Worm (Caenorhabditis elegans) whole organism, midembryonic: ENCODE data around the gene ugt-66.

ENCODE experiments used
- cog-1 ChIP-seq: sonication (generic microtip); optimal IDR thresholded peaks from 2 replicates; lab custom pipeline; 2016; ENCODE audit warnings: missing genetic modification characterization, missing compliant biosample characterization
- med-1 ChIP-seq: sonication (generic microtip); optimal IDR thresholded peaks from 2 replicates; lab custom pipeline; 2017; ENCODE audit warnings: missing genetic modification characterization, mild to moderate bottlenecking, missing compliant biosample characterization, antibody characterized with exemption, missing genetic modification reagents; ENCODE audit not compliant: insufficient read depth
- ref-1 ChIP-seq: fragments of 200-800 bp; sonication (Bioruptor generic); conservative IDR thresholded peaks from 2 replicates; pipeline ENCODE4 v1.3.6; 2022; ENCODE audit warnings: missing genetic modification reagents, missing genetic modification characterization, missing compliant biosample characterization

- TF ChIP-seq med-1 (GFP tag; lab: Kevin White, UChicago), result no peak
- no peak for TF ChIP-seq ref-1
- no peak for TF ChIP-seq cog-1 (tag; lab: Kevin White, UChicago)
Measured at ce11 chrIII:6195718-6196117, 1.3 kb upstream of the ugt-66 start.
